Fruit fly (Drosophila melanogaster): ENCODE measurements around the gene Idh.

The Idh gene

DNA sequence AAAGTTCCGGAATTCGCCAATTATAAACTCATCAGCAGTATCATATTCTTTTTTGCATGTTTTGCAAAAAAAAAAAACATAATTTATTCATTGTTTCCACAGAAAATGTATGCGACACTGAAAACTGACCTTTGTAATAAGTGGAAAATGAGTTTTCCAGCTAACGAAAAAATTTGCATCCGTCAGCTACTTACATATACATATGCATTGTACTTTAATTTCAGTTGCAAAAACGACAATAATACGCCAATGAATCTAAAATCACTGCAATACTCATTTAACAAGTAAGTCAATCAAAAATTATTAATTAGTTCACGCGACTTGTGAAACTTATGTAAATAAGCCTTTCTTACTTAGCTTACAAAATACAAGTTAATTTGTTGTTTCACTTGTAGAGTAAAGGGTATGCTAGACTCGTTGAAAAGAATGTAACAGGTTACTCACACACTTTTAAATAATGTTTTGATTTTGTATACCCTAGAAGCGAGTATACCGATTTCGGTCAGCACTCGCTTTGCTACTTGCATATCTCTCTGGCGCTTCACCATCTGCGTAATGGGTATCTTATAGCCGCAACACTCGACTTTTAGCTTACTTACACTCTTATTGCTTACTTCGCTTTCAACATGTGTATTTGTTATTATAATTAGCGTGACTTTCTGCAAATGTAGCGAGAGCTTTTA lies 38.2 kb upstream of the Idh start (continued):
- TF ChIP-seq wor (GFP tag; IDR thresholded peaks at IDR 0.05) (no peak), CG2678 (tag; optimal IDR thresholded peaks at IDR 0.05) (no peak), pnt (GFP tag; optimal IDR thresholded peaks at IDR 0.05) (peak; percentile 4), eyg (GFP tag; optimal IDR thresholded peaks at IDR 0.05) (peak; percentile 16), luna (GFP tag; optimal IDR thresholded peaks at IDR 0.05) (no peak), CG2120 (GFP tag; optimal IDR thresholded peaks at IDR 0.05) (peak; percentile 41), CG6254 (GFP tag; optimal IDR thresholded peaks at IDR 0.05) (no peak), Bteb2 (GFP tag; optimal IDR thresholded peaks at IDR 0.05) (no peak), CG30403 (GFP tag; optimal IDR thresholded peaks at IDR 0.05) (peak; percentile 34), CG8388 (GFP tag; optimal IDR thresholded peaks at IDR 0.05) (peak; percentile 26), CG32767 (GFP tag; IDR thresholded peaks at IDR 0.05) (no peak), chn (GFP tag; optimal IDR thresholded peaks at IDR 0.05) (peak; percentile 40), zen (tag; optimal IDR thresholded peaks at IDR 0.05) (peak; percentile 21), bowl (GFP tag; IDR thresholded peaks at IDR 0.05) (no peak), Atf-2 (GFP tag; optimal IDR thresholded peaks at IDR 0.05) (no peak), Abd-B (GFP tag; optimal IDR thresholded peaks at IDR 0.05) (no peak), CG7786 (GFP tag; optimal IDR thresholded peaks at IDR 0.05) (peak; percentile 38), Chrac-16 (GFP tag; optimal IDR thresholded peaks at IDR 0.05) (peak; percentile 43), cad (GFP tag; optimal IDR thresholded peaks at IDR 0.05) (no peak), psq (GFP tag; optimal IDR thresholded peaks at IDR 0.05) (no peak), CG13123 (GFP tag; optimal IDR thresholded peaks at IDR 0.05) (no peak), E2f2 (GFP tag; IDR thresholded peaks at IDR 0.05) (0 out of 2 replicates have a peak, but pooled peaks have one; percentile 7), CG34422 (GFP tag; IDR thresholded peaks at IDR 0.05) (0 out of 3 replicates have a peak, but pooled peaks have one; percentile 9), MTF-1 (GFP tag; optimal IDR thresholded peaks at IDR 0.05; ENCODE audit: borderline replicate concordance) (no peak), usp (GFP tag; optimal IDR thresholded peaks at IDR 0.05) (no peak), dati (GFP tag; IDR thresholded peaks at IDR 0.05) (no peak), CG32532 (GFP tag; IDR thresholded peaks at IDR 0.05) (peak; percentile 47; the same call in 1 of the 2 replicates), sc (optimal IDR thresholded peaks at IDR 0.05) (no peak), sc (GFP tag; optimal IDR thresholded peaks at IDR 0.05) (no peak), CG12104 (GFP tag; optimal IDR thresholded peaks at IDR 0.05) (no peak), CG6765 (GFP tag; optimal IDR thresholded peaks at IDR 0.05) (no peak), tap (tag; optimal IDR thresholded peaks at IDR 0.05) (no peak), Nf-YA (GFP tag; IDR thresholded peaks at IDR 0.05) (no peak), Hsf (GFP tag; optimal IDR thresholded peaks at IDR 0.05) (peak; percentile 36), zfh1 (GFP tag; IDR thresholded peaks at IDR 0.05) (no peak), ATbp (GFP tag; optimal IDR thresholded peaks at IDR 0.05) (peak; percentile 19), Fer3 (tag; optimal IDR thresholded peaks at IDR 0.05) (no peak), pros (GFP tag; optimal IDR thresholded peaks at IDR 0.05) (no peak), CG13287 (GFP tag; IDR thresholded peaks at IDR 0.05; ENCODE audit: partially characterized antibody) (no peak), jumu (GFP tag; optimal IDR thresholded peaks at IDR 0.05) (no peak), sob (GFP tag; IDR thresholded peaks at IDR 0.05) (0 out of 2 replicates have a peak, but pooled peaks have one; percentile 23), dpn (GFP tag; optimal IDR thresholded peaks at IDR 0.05) (peak in 1 of 2 experiments; percentile 37), CG16813 (GFP tag; IDR thresholded peaks at IDR 0.05; ENCODE audit: partially characterized antibody) (no peak), CG14710 (tag; optimal IDR thresholded peaks at IDR 0.05) (peak; percentile 6), bbx (GFP tag; IDR thresholded peaks at IDR 0.05; ENCODE audit: partially characterized antibody) (no peak), CG2116 (GFP tag; optimal IDR thresholded peaks at IDR 0.05) (no peak), sens (GFP tag) (peak; percentile 83), shn (GFP tag; optimal IDR thresholded peaks at IDR 0.05) (no peak), Dbx (GFP tag; IDR thresholded peaks at IDR 0.05) (no peak), CG15011 (GFP tag; optimal IDR thresholded peaks at IDR 0.05) (no peak), ci (GFP tag; IDR thresholded peaks at IDR 0.05) (no peak; the same call in 2 of the 3 replicates)

Measured in whole organism, embryonic.